Fruit fly (Drosophila melanogaster) Kc167 (cell line): ENCODE measurements around the gene CG4467.

Experiments
- Myc ChIP-seq: fragments of >200 bp; optimal IDR thresholded peaks from 2 replicates; lab custom pipeline; 2017; ENCODE audit warnings: missing external identifiers
- insv ChIP-seq: fragments of >200 bp; optimal IDR thresholded peaks from 3 replicates; lab custom pipeline; 2018; ENCODE audit warnings: missing external identifiers
- psq ChIP-seq: fragments of >200 bp; optimal IDR thresholded peaks from 2 replicates; lab custom pipeline; 2017; ENCODE audit warnings: missing external identifiers

DNA sequence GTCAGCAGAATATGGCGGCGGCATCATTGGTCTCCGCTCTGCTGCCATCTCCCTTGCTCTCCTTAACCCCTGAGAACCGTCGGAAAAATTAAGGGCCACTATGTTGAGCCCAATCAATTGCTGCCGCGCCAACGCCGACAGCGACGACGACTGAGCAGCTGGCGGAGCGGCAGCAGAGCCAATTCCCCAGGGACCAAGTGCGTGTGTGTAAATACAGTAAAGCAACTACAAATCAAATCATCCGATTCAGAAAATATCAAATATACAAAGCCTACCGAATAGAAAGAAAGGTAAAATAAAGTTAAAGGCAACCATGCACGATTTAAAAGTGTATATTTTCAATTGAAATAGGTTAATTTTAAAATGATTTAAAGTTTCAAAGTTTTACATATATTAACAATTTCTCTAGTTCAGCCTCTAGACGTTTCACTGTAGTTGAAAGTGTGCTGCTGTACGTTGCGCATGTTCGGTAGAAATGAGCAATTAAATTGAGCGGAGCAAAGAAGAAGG is 36.9 kb downstream of the CG4467 start:
- TF ChIP-seq Myc (lab: Kevin White, UChicago) (no peak), insv (lab: Kevin White, UChicago) (no peak), psq (lab: Kevin White, UChicago) (no peak)
